Fruit fly (Drosophila melanogaster): ENCODE data around the gene Pbp95.

dm6 chr3R:7972179-7972578 lies 41.4 kb upstream of the Pbp95 start:
- no peak for TF ChIP-seq CG10321 (GFP tag; IDR thresholded peaks at IDR 0.05)
- no peak for TF ChIP-seq caup (GFP tag; optimal IDR thresholded peaks at IDR 0.05; ENCODE audit: severe bottlenecking)
- no peak for TF ChIP-seq Bgb (GFP tag; IDR thresholded peaks at IDR 0.05; ENCODE audit: partially characterized antibody)
- TF ChIP-seq CG12942 (GFP tag; optimal IDR thresholded peaks at IDR 0.05), result no peak
- no peak for TF ChIP-seq trem (tag; optimal IDR thresholded peaks at IDR 0.05)
- no peak for TF ChIP-seq NC2α (GFP tag; optimal IDR thresholded peaks at IDR 0.05)

Measured in whole organism, embryonic.